Worm (Caenorhabditis elegans) whole organism, L2 larva: ENCODE measurements around the gene Y79H2A.3.
A peak's percentile ranks its signal among the peaks of the same experiment; 100 is the strongest.

Experiments
- C34F6.9 ChIP-seq: fragments of 150-350 bp; optimal IDR thresholded peaks from 2 replicates; lab custom pipeline; 2014; ENCODE audit warnings: missing biosample characterization, missing genetic modification characterization
- F13H6.1 ChIP-seq: sonication (generic microtip); optimal IDR thresholded peaks from 2 replicates; lab custom pipeline; 2016; ENCODE audit warnings: missing genetic modification characterization, missing compliant biosample characterization
- R02D3.7 ChIP-seq: fragments of 150-350 bp; optimal IDR thresholded peaks from 2 replicates; lab custom pipeline; 2014; ENCODE audit warnings: missing biosample characterization, missing genetic modification characterization
- Y55F3AM.14 ChIP-seq: fragments of 200-800 bp; sonication (Bioruptor generic); optimal IDR thresholded peaks from 2 replicates; lab custom pipeline; 2018; ENCODE audit warnings: mild to moderate bottlenecking, missing genetic modification characterization, missing compliant biosample characterization
- ZK546.5 ChIP-seq: sonication (generic microtip); optimal IDR thresholded peaks from 2 replicates; lab custom pipeline; 2017; ENCODE audit warnings: missing biosample characterization, missing genetic modification characterization
- aly-2 ChIP-seq: fragments of 150-350 bp; optimal IDR thresholded peaks from 2 replicates; lab custom pipeline; 2014; ENCODE audit warnings: missing biosample characterization, missing genetic modification characterization
- ama-1 ChIP-seq: fragments of 150-350 bp; optimal IDR thresholded peaks from 2 replicates; lab custom pipeline; 2018; ENCODE audit warnings: inconsistent platforms
- blmp-1 ChIP-seq: sonication (generic microtip); optimal IDR thresholded peaks from 2 replicates; lab custom pipeline; 2017; ENCODE audit warnings: missing genetic modification characterization, mild to moderate bottlenecking, missing compliant biosample characterization, antibody characterized with exemption, moderate library complexity; ENCODE audit not compliant: insufficient read depth
- ceh-16 ChIP-seq: fragments of 150-350 bp; optimal IDR thresholded peaks from 2 replicates; lab custom pipeline; 2014; ENCODE audit warnings: missing biosample characterization, missing genetic modification characterization
- ceh-82 ChIP-seq: fragments of 150-350 bp; optimal IDR thresholded peaks from 2 replicates; lab custom pipeline; 2014; ENCODE audit warnings: missing biosample characterization, missing genetic modification characterization
- crh-2 ChIP-seq: sonication (generic microtip); optimal IDR thresholded peaks from 2 replicates; lab custom pipeline; 2017; ENCODE audit warnings: missing biosample characterization, missing genetic modification characterization
- elt-1 ChIP-seq: fragments of 150-350 bp; optimal IDR thresholded peaks from 2 replicates; lab custom pipeline; 2014; ENCODE audit warnings: missing biosample characterization, missing genetic modification characterization
- fos-1 ChIP-seq: fragments of 150-350 bp; optimal IDR thresholded peaks from 2 replicates; lab custom pipeline; 2014; ENCODE audit warnings: missing biosample characterization, missing genetic modification characterization
- gmeb-1 ChIP-seq: fragments of 150-350 bp; optimal IDR thresholded peaks from 2 replicates; lab custom pipeline; 2014; ENCODE audit warnings: missing biosample characterization, missing genetic modification characterization
- lin-11 ChIP-seq: fragments of 150-350 bp; sonication (generic microtip); optimal IDR thresholded peaks from 2 replicates; lab custom pipeline; 2014; ENCODE audit warnings: missing biosample characterization, missing genetic modification characterization, inconsistent platforms, mixed read lengths
- lin-13 ChIP-seq: fragments of 150-350 bp; optimal IDR thresholded peaks from 2 replicates; lab custom pipeline; 2014; ENCODE audit warnings: missing biosample characterization, missing genetic modification reagents, missing genetic modification characterization
- lsy-2 ChIP-seq, 2 experiments: fragments of 150-350 bp in 1 of 2; sonication (generic microtip) in 1 of 2; optimal IDR thresholded peaks; 2 replicates each; lab custom pipeline; 2014 to 2017; ENCODE audit warnings: missing biosample characterization in 2 of 2, missing genetic modification characterization in 2 of 2
- mab-5 ChIP-seq: fragments of 150-350 bp; optimal IDR thresholded peaks from 2 replicates; lab custom pipeline; 2014; ENCODE audit warnings: missing biosample characterization, missing genetic modification characterization
- mbf-1 ChIP-seq: sonication (generic microtip); optimal IDR thresholded peaks from 2 replicates; lab custom pipeline; 2017; ENCODE audit warnings: missing biosample characterization, missing genetic modification characterization
- mdl-1 ChIP-seq, 2 experiments: fragments of 150-350 bp in 1 of 2; sonication (generic microtip) in 1 of 2; optimal IDR thresholded peaks; 2 replicates each; lab custom pipeline; 2017; ENCODE audit warnings: missing biosample characterization in 2 of 2, missing genetic modification characterization in 2 of 2
- nhr-10 ChIP-seq: sonication (generic microtip); optimal IDR thresholded peaks from 2 replicates; lab custom pipeline; 2017; ENCODE audit warnings: missing biosample characterization, missing genetic modification characterization
- nhr-11 ChIP-seq: fragments of 150-350 bp; optimal IDR thresholded peaks from 2 replicates; lab custom pipeline; 2014; ENCODE audit warnings: missing biosample characterization, missing genetic modification characterization
- nhr-12 ChIP-seq: fragments of 150-350 bp; optimal IDR thresholded peaks from 2 replicates; lab custom pipeline; 2014; ENCODE audit warnings: missing biosample characterization, missing genetic modification characterization
- nhr-129 ChIP-seq: fragments of 150-350 bp; optimal IDR thresholded peaks from 2 replicates; lab custom pipeline; 2014; ENCODE audit warnings: missing biosample characterization, missing genetic modification characterization
- nhr-21 ChIP-seq: fragments of 150-350 bp; optimal IDR thresholded peaks from 2 replicates; lab custom pipeline; 2014; ENCODE audit warnings: missing biosample characterization, missing genetic modification characterization
- nhr-237 ChIP-seq: fragments of 150-350 bp; optimal IDR thresholded peaks from 2 replicates; lab custom pipeline; 2014; ENCODE audit warnings: missing biosample characterization, missing genetic modification characterization
- nhr-25 ChIP-seq: fragments of 150-350 bp; sonication (generic microtip); optimal IDR thresholded peaks from 3 replicates; lab custom pipeline; 2014; ENCODE audit warnings: missing biosample characterization, missing genetic modification characterization
- nhr-77 ChIP-seq: fragments of 150-350 bp; optimal IDR thresholded peaks from 2 replicates; lab custom pipeline; 2014; ENCODE audit warnings: missing biosample characterization, missing genetic modification characterization
- peb-1 ChIP-seq: fragments of 150-350 bp; optimal IDR thresholded peaks from 2 replicates; lab custom pipeline; 2014; ENCODE audit warnings: missing biosample characterization, missing genetic modification characterization
- sem-4 ChIP-seq: fragments of 150-350 bp; optimal IDR thresholded peaks from 2 replicates; lab custom pipeline; 2014; ENCODE audit warnings: missing biosample characterization, missing genetic modification reagents, missing genetic modification characterization
- skn-1 ChIP-seq: sonication (generic microtip); optimal IDR thresholded peaks from 2 replicates; lab custom pipeline; 2017; ENCODE audit warnings: missing biosample characterization, missing genetic modification characterization
- sma-3 ChIP-seq: sonication (generic microtip); optimal IDR thresholded peaks from 2 replicates; lab custom pipeline; 2016; ENCODE audit warnings: missing genetic modification reagents, missing genetic modification characterization, missing compliant biosample characterization
- snpc-4 ChIP-seq: fragments of 150-350 bp; optimal IDR thresholded peaks from 2 replicates; lab custom pipeline; 2014; ENCODE audit warnings: missing biosample characterization, missing genetic modification characterization
- unc-39 ChIP-seq: fragments of 150-350 bp; optimal IDR thresholded peaks from 2 replicates; lab custom pipeline; 2014; ENCODE audit warnings: missing biosample characterization, missing genetic modification characterization
- unc-55 ChIP-seq: fragments of 150-350 bp; sonication (generic microtip); optimal IDR thresholded peaks from 3 replicates; lab custom pipeline; 2014; ENCODE audit warnings: missing biosample characterization, missing genetic modification reagents, missing genetic modification characterization
- unc-62 ChIP-seq: fragments of 150-350 bp; optimal IDR thresholded peaks from 2 replicates; lab custom pipeline; 2014; ENCODE audit warnings: missing biosample characterization, missing genetic modification reagents, missing genetic modification characterization
- zag-1 ChIP-seq: fragments of 150-350 bp; optimal IDR thresholded peaks from 2 replicates; lab custom pipeline; 2014; ENCODE audit warnings: missing biosample characterization, missing genetic modification characterization
- ztf-11 ChIP-seq: sonication (generic microtip); optimal IDR thresholded peaks from 2 replicates; lab custom pipeline; 2017; ENCODE audit warnings: missing biosample characterization, missing genetic modification characterization
- ztf-4 ChIP-seq: fragments of 150-350 bp; optimal IDR thresholded peaks from 2 replicates; lab custom pipeline; 2014; ENCODE audit warnings: missing biosample characterization, missing genetic modification characterization

Y79H2A.3 gene

ce11 chrIII:11981539-11981938 lies 70.6 kb downstream of the Y79H2A.3 start:
- peak; percentile 41 for TF ChIP-seq lin-13
- no peak for TF ChIP-seq blmp-1 (tag; lab: Kevin White, UChicago)
- TF ChIP-seq peb-1 (tag; lab: Kevin White, UChicago): no peak
- TF ChIP-seq ztf-11: no peak
- TF ChIP-seq sem-4: peak; percentile 30
- no peak for TF ChIP-seq nhr-12 (tag; lab: Kevin White, UChicago)
- no peak for TF ChIP-seq R02D3.7 (tag; lab: Kevin White, UChicago)
- no peak for TF ChIP-seq ztf-4 (tag; lab: Kevin White, UChicago)
- TF ChIP-seq elt-1 (tag; lab: Kevin White, UChicago): no peak
- TF ChIP-seq mab-5 (tag; lab: Kevin White, UChicago): no peak
- TF ChIP-seq ama-1 (lab: Kevin White, UChicago): no peak
- no peak for TF ChIP-seq gmeb-1 (tag; lab: Kevin White, UChicago)
- TF ChIP-seq crh-2 (tag; lab: Kevin White, UChicago): peak; percentile 24
- no peak for TF ChIP-seq Y55F3AM.14 (GFP tag; lab: Kevin White, UChicago)
- TF ChIP-seq lsy-2 (tag; optimal IDR thresholded peaks at IDR 0.05; lab: Kevin White, UChicago): peak in 1 of 2 experiments; percentile 46
- no peak for TF ChIP-seq nhr-11 (tag; lab: Kevin White, UChicago)
- peak; percentile 63 for TF ChIP-seq nhr-129 (tag; lab: Kevin White, UChicago)
- no peak for TF ChIP-seq F13H6.1 (tag; lab: Kevin White, UChicago)
- TF ChIP-seq nhr-10 (tag; lab: Kevin White, UChicago): no peak
- no peak for TF ChIP-seq nhr-237 (tag; lab: Kevin White, UChicago)
- TF ChIP-seq aly-2: no peak
- TF ChIP-seq sma-3 (GFP tag; lab: Kevin White, UChicago): no peak
- no peak for TF ChIP-seq unc-39
- TF ChIP-seq zag-1 (tag; lab: Kevin White, UChicago): no peak
- peak; percentile 42 for TF ChIP-seq unc-55
- no peak for TF ChIP-seq nhr-25 (tag; lab: Kevin White, UChicago)
- TF ChIP-seq nhr-77 (tag; lab: Kevin White, UChicago): no peak
- peak in 1 of 2 experiments; percentile 15 for TF ChIP-seq mdl-1 (tag; optimal IDR thresholded peaks at IDR 0.05; lab: Kevin White, UChicago)
- no peak for TF ChIP-seq ceh-82
- peak; percentile 70 for TF ChIP-seq C34F6.9 (tag; lab: Kevin White, UChicago)
- TF ChIP-seq mbf-1 (tag; lab: Kevin White, UChicago): no peak
- no peak for TF ChIP-seq snpc-4 (tag; lab: Kevin White, UChicago)
- no peak for TF ChIP-seq unc-62 (GFP tag; lab: Kevin White, UChicago)
- TF ChIP-seq ceh-16 (tag; lab: Kevin White, UChicago): no peak
- no peak for TF ChIP-seq lin-11 (tag; lab: Kevin White, UChicago)
- TF ChIP-seq fos-1 (tag; lab: Kevin White, UChicago): peak; percentile 27
- TF ChIP-seq skn-1 (tag; lab: Kevin White, UChicago): no peak
- no peak for TF ChIP-seq ZK546.5 (tag; lab: Kevin White, UChicago)
- TF ChIP-seq nhr-21: no peak
